Worm (Caenorhabditis elegans) whole organism, young adult: ENCODE results near the gene R02E4.1.

ENCODE experiments used
- B0019.2 ChIP-seq: fragments of 200-800 bp; sonication (Bioruptor generic); conservative IDR thresholded peaks from 2 replicates; pipeline ENCODE4 v1.3.6; 2022; ENCODE audit warnings: missing genetic modification reagents, missing genetic modification characterization, missing compliant biosample characterization
- B0336.3 ChIP-seq: fragments of 200-800 bp; sonication (Bioruptor generic); IDR thresholded peaks from 2 replicates; pipeline ENCODE4 v1.3.6; 2022; ENCODE audit warnings: missing genetic modification characterization, missing compliant biosample characterization
- D2030.7 ChIP-seq: fragments of 200-800 bp; sonication (Bioruptor generic); IDR thresholded peaks from 2 replicates; pipeline ENCODE4 v1.3.6; 2022; ENCODE audit warnings: missing genetic modification reagents, missing genetic modification characterization, missing compliant biosample characterization
- F23B12.7 ChIP-seq: sonication (generic microtip); optimal IDR thresholded peaks from 2 replicates; lab custom pipeline; 2017; ENCODE audit warnings: missing genetic modification characterization, mild to moderate bottlenecking, missing compliant biosample characterization, antibody characterized with exemption, moderate library complexity; ENCODE audit not compliant: insufficient read depth
- F37B4.10 ChIP-seq: fragments of 200-800 bp; sonication (Bioruptor generic); IDR thresholded peaks from 2 replicates; pipeline ENCODE4 v1.3.6; 2022; ENCODE audit warnings: missing genetic modification characterization, missing compliant biosample characterization
- F57A8.1 ChIP-seq: fragments of 200-800 bp; sonication (Bioruptor generic); optimal IDR thresholded peaks from 2 replicates; lab custom pipeline; 2018; ENCODE audit warnings: mild to moderate bottlenecking, missing genetic modification characterization, moderate library complexity, missing compliant biosample characterization
- Y79H2A.3 ChIP-seq: fragments of 200-800 bp; sonication (Bioruptor generic); conservative IDR thresholded peaks from 2 replicates; pipeline ENCODE4 v1.3.6; 2022; ENCODE audit warnings: missing genetic modification reagents, missing genetic modification characterization, missing compliant biosample characterization
- ama-1 ChIP-seq, 3 experiments: fragments of 150-350 bp in 1 of 3; sonication (generic microtip) in 2 of 3; optimal IDR thresholded peaks; 2 replicates each; lab custom pipeline; 2014 to 2018; ENCODE audit warnings: missing biosample characterization in 2 of 3, missing genetic modification characterization in 2 of 3, missing genetic modification reagents in 2 of 3
- cebp-1 ChIP-seq, 2 experiments: fragments of 200-800 bp in 1 of 2; sonication (Bioruptor generic) in 1 of 2; sonication (generic microtip) in 1 of 2; IDR thresholded peaks in 1 of 2; optimal IDR thresholded peaks in 1 of 2; 2 replicates each; pipeline versions ENCODE4 v1.3.6 to Lab custom; 2017 to 2022; ENCODE audit warnings: missing compliant biosample characterization in 2 of 2, missing genetic modification characterization in 2 of 2, mild to moderate bottlenecking in 1 of 2, missing genetic modification reagents in 1 of 2, moderate library complexity in 1 of 2
- ceh-40 ChIP-seq: fragments of 200-800 bp; sonication (Bioruptor generic); IDR thresholded peaks from 2 replicates; pipeline ENCODE4 v1.3.6; 2022; ENCODE audit warnings: missing genetic modification characterization, missing compliant biosample characterization
- die-1 ChIP-seq: sonication (generic microtip); optimal IDR thresholded peaks from 2 replicates; lab custom pipeline; 2016; ENCODE audit warnings: missing genotype, mild to moderate bottlenecking, missing genetic modification characterization, missing compliant biosample characterization
- egl-44 ChIP-seq: fragments of 200-800 bp; sonication (Bioruptor generic); IDR thresholded peaks from 2 replicates; pipeline ENCODE4 v1.3.6; 2022; ENCODE audit warnings: missing genetic modification reagents, missing genetic modification characterization, missing compliant biosample characterization
- ekl-4 ChIP-seq: fragments of 200-800 bp; sonication (Bioruptor generic); IDR thresholded peaks from 2 replicates; pipeline ENCODE4 v1.3.6; 2022; ENCODE audit warnings: missing genetic modification reagents, missing genetic modification characterization, missing compliant biosample characterization
- lin-40 ChIP-seq: sonication (generic microtip); optimal IDR thresholded peaks from 2 replicates; lab custom pipeline; 2016; ENCODE audit warnings: missing genetic modification characterization, mild to moderate bottlenecking, missing compliant biosample characterization, missing genotype, missing genetic modification reagents
- lin-54 ChIP-seq: fragments of 200-800 bp; sonication (Bioruptor generic); optimal IDR thresholded peaks from 2 replicates; lab custom pipeline; 2018; ENCODE audit warnings: mild to moderate bottlenecking, missing genetic modification characterization, missing compliant biosample characterization
- mes-4 ChIP-seq: sonication (generic microtip); optimal IDR thresholded peaks from 2 replicates; lab custom pipeline; 2016; ENCODE audit warnings: missing genotype, missing genetic modification characterization, missing compliant biosample characterization
- mxl-1 ChIP-seq: sonication (generic microtip); optimal IDR thresholded peaks from 2 replicates; lab custom pipeline; 2016; ENCODE audit warnings: missing genetic modification characterization, missing compliant biosample characterization
- nfya-2 ChIP-seq: fragments of 200-800 bp; sonication (Bioruptor generic); IDR thresholded peaks from 2 replicates; pipeline ENCODE4 v1.3.6; 2022; ENCODE audit warnings: missing genetic modification reagents, missing genetic modification characterization, missing compliant biosample characterization
- nfyb-1 ChIP-seq: fragments of 200-800 bp; sonication (Bioruptor generic); IDR thresholded peaks from 2 replicates; pipeline ENCODE4 v1.3.6; 2022; ENCODE audit warnings: missing genetic modification reagents, missing genetic modification characterization, missing compliant biosample characterization
- nhr-80 ChIP-seq: sonication (generic microtip); optimal IDR thresholded peaks from 2 replicates; lab custom pipeline; 2016; ENCODE audit warnings: missing genetic modification characterization, missing compliant biosample characterization
- rcor-1 ChIP-seq: fragments of 200-800 bp; sonication (Bioruptor generic); IDR thresholded peaks from 2 replicates; pipeline ENCODE4 v1.3.6; 2022; ENCODE audit warnings: missing genetic modification reagents, missing genetic modification characterization, missing compliant biosample characterization
- sdz-38 ChIP-seq: sonication (generic microtip); optimal IDR thresholded peaks from 2 replicates; lab custom pipeline; 2016; ENCODE audit warnings: missing genotype, missing genetic modification characterization, missing compliant biosample characterization
- sea-2 ChIP-seq: fragments of 200-800 bp; sonication (Bioruptor generic); IDR thresholded peaks from 2 replicates; pipeline ENCODE4 v1.3.6; 2022; ENCODE audit warnings: missing genetic modification characterization, missing compliant biosample characterization
- snpc-1.1 ChIP-seq: sonication (generic microtip); optimal IDR thresholded peaks from 2 replicates; lab custom pipeline; 2017; ENCODE audit warnings: missing genetic modification characterization, mild to moderate bottlenecking, missing compliant biosample characterization, antibody characterized with exemption, moderate library complexity, missing genotype, missing genetic modification reagents; ENCODE audit not compliant: insufficient read depth
- snpc-4 ChIP-seq, 5 experiments: fragments of 150-350 bp in 1 of 5; sonication (generic microtip) in 4 of 5; optimal IDR thresholded peaks; 2 replicates each; lab custom pipeline; 2014 to 2018; ENCODE audit warnings: missing genetic modification characterization in 5 of 5, missing biosample characterization in 3 of 5, antibody characterized with exemption in 2 of 5, mild to moderate bottlenecking in 2 of 5, missing compliant biosample characterization in 2 of 5, missing genotype in 2 of 5, moderate library complexity in 2 of 5, missing genetic modification reagents in 1 of 5
- somi-1 ChIP-seq: fragments of 200-800 bp; sonication (Bioruptor generic); optimal IDR thresholded peaks from 2 replicates; lab custom pipeline; 2018; ENCODE audit warnings: mild to moderate bottlenecking, missing genetic modification characterization, missing compliant biosample characterization
- tbp1 ChIP-seq: fragments of 200-800 bp; sonication (Bioruptor generic); optimal IDR thresholded peaks from 2 replicates; lab custom pipeline; 2018; ENCODE audit warnings: mild to moderate bottlenecking, missing genetic modification characterization, missing compliant biosample characterization
- zfh-2 ChIP-seq: fragments of 200-800 bp; sonication (Bioruptor generic); conservative IDR thresholded peaks from 2 replicates; pipeline ENCODE4 v1.3.6; 2022; ENCODE audit warnings: missing genetic modification reagents, missing genetic modification characterization, missing compliant biosample characterization
- zim-3 ChIP-seq: sonication (generic microtip); optimal IDR thresholded peaks from 2 replicates; lab custom pipeline; 2017; ENCODE audit warnings: mild to moderate bottlenecking, missing genetic modification characterization, moderate library complexity, missing compliant biosample characterization
- ztf-22 ChIP-seq: fragments of 200-800 bp; sonication (Bioruptor generic); optimal IDR thresholded peaks from 2 replicates; lab custom pipeline; 2018; ENCODE audit warnings: mild to moderate bottlenecking, missing genetic modification characterization, moderate library complexity, missing compliant biosample characterization
- ztf-25 ChIP-seq: fragments of 200-800 bp; sonication (Bioruptor generic); IDR thresholded peaks from 2 replicates; pipeline ENCODE4 v1.3.6; 2022; ENCODE audit warnings: missing genetic modification reagents, missing genetic modification characterization, missing compliant biosample characterization
- ztf-26 ChIP-seq: sonication (generic microtip); optimal IDR thresholded peaks from 2 replicates; lab custom pipeline; 2017; ENCODE audit warnings: missing genetic modification characterization, missing compliant biosample characterization
- ztf-3 ChIP-seq: fragments of 200-800 bp; sonication (Bioruptor generic); optimal IDR thresholded peaks from 2 replicates; lab custom pipeline; 2018; ENCODE audit warnings: mild to moderate bottlenecking, missing genetic modification characterization, missing compliant biosample characterization

Gene R02E4.1

DNA sequence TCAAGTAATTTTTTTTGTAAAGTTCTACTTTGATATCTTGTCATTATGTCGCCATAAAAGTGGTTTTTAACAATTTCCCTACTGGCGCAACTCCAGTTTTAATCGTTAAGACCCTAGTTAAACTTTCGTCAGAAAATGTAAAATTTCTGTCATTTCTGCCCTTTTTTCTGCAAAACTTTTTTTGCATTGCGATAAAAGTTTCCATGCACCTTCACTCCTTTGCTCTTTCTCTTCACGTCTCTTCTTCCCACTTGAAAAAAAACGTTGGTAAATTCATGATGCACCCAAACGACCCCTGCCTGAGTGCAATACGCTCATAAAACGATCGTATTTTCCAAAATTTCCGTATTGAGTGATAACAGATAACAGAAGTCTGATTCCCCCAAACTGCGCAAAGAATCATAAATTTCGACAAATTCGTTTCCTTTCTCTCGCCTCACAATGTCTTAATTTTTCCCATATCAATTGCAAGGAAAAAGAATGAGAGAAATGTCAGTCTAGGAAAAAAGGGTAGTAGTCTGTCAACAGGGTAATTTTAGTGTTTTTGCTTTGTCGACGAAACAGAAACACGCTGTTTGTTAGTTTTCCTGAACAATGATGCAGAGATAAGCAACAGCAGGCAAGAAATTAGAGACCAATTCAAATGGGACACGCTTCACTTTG is 36.6 kb upstream of the R02E4.1 start:
- TF ChIP-seq Y79H2A.3 (GFP tag; lab: Robert Waterston, UW) (no peak), lin-40 (tag; lab: Kevin White, UChicago) (peak; percentile 11), cebp-1 (GFP tag; IDR thresholded peaks at IDR 0.05; lab: Robert Waterston, UW) (no peak), cebp-1 (tag; optimal IDR thresholded peaks at IDR 0.05; lab: Kevin White, UChicago) (peak; percentile 6), egl-44 (0 out of 2 replicates have a peak, but pooled peaks have one; percentile 7), ztf-22 (peak; percentile 37), snpc-4 (GFP tag; optimal IDR thresholded peaks at IDR 0.05; lab: Kevin White, UChicago) (no peak), snpc-4 (tag; optimal IDR thresholded peaks at IDR 0.05; lab: Kevin White, UChicago) (no peak), nhr-80 (tag; lab: Kevin White, UChicago) (peak; percentile 50), zim-3 (tag; lab: Kevin White, UChicago) (peak; percentile 2), ztf-26 (tag; lab: Kevin White, UChicago) (no peak), rcor-1 (no peak), somi-1 (GFP tag; lab: Kevin White, UChicago) (peak; percentile 23)

DNA sequence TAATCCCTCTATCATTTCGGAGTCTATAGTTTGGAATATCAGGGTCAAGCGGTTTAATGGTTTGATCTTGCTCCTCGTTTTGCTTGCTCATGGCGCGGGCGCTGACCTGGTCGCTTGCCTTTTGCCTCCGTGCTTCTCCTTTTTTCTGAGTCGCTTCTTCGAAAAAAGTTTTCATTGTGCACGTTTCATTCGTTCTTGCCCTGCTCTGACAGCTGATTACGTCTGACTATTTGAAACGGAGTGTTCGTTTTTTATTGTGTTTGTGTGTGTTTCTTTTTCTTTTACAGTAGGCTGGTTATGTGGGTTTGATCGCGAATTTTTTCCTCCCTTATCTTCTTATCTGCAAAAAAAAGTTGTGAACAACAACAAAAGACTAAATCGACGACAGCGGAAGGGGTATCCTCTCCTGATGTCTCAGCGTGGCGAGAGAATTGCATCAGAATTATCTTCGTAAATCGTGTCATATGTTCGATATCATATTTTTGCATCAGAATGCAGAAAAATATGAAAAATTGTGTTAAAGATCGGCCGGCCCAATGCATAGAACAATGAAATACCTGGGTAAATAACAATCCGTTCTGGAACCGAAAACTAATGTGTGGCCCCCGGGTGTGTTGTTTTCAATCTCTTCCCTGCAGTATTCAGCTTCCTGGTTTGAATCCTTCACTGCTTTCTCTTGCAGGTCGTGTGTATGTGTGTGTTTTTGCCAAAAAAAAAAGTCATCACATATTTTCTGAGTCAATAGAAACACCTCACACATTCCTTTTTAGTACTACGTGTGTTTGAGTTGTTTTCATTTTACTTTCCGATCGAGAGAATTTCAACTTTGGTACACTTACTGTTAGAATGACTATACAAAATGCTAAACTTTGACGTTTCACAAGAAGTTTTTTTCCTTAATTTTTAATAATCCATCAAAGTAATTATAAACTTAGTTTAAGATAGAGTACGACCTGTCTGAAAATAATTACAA is 35.5 kb upstream of the R02E4.1 start, which contains the start of gene ZK470.4:
Gene ZK470.4, minus strand, starts transcription at position 175 of the 973 bp plus-strand sequence.
- TF ChIP-seq mxl-1 (tag; lab: Kevin White, UChicago): no peak
- 0 out of 2 replicates have a peak, but pooled peaks have one; percentile 44 for TF ChIP-seq nfyb-1 (GFP tag; lab: Robert Waterston, UW)
- peak; percentile 56; the same call in 1 of the 2 replicates for TF ChIP-seq zfh-2 (GFP tag; lab: Robert Waterston, UW)
- TF ChIP-seq nhr-80 (tag; lab: Kevin White, UChicago): peak; percentile 36
- no peak for TF ChIP-seq Y79H2A.3 (GFP tag; lab: Robert Waterston, UW)
- TF ChIP-seq ztf-3 (GFP tag; lab: Kevin White, UChicago): no peak
- no peak for TF ChIP-seq cebp-1 (GFP tag; IDR thresholded peaks at IDR 0.05; lab: Robert Waterston, UW)
- TF ChIP-seq cebp-1 (tag; optimal IDR thresholded peaks at IDR 0.05; lab: Kevin White, UChicago): peak; percentile 20
- peak; percentile 18 for TF ChIP-seq die-1 (tag; lab: Kevin White, UChicago)
- TF ChIP-seq ceh-40 (GFP tag; lab: Robert Waterston, UW): 0 out of 2 replicates have a peak, but pooled peaks have one; percentile 7

- TF ChIP-seq sdz-38: no peak
- no peak for TF ChIP-seq snpc-1.1 (tag; lab: Kevin White, UChicago)
- TF ChIP-seq ama-1 (optimal IDR thresholded peaks at IDR 0.05; lab: Kevin White, UChicago): no peak
- no peak for TF ChIP-seq ama-1 (GFP tag; optimal IDR thresholded peaks at IDR 0.05; lab: Kevin White, UChicago)
- TF ChIP-seq ztf-25 (GFP tag; lab: Robert Waterston, UW): no peak
- no peak for TF ChIP-seq mxl-1 (tag; lab: Kevin White, UChicago)
- no peak for TF ChIP-seq sea-2 (GFP tag; lab: Robert Waterston, UW)
- TF ChIP-seq F23B12.7 (tag; lab: Kevin White, UChicago): no peak
- no peak for TF ChIP-seq B0019.2 (GFP tag; lab: Robert Waterston, UW)
- no peak for TF ChIP-seq tbp1 (GFP tag; lab: Kevin White, UChicago)
- TF ChIP-seq mes-4 (tag; lab: Kevin White, UChicago): no peak
- no peak for TF ChIP-seq die-1 (tag; lab: Kevin White, UChicago)
- no peak for TF ChIP-seq B0336.3 (GFP tag; lab: Robert Waterston, UW)
- TF ChIP-seq F57A8.1: no peak
- TF ChIP-seq ekl-4 (GFP tag; lab: Robert Waterston, UW): no peak
- TF ChIP-seq F37B4.10 (GFP tag; lab: Robert Waterston, UW): no peak
- no peak for TF ChIP-seq cebp-1 (GFP tag; IDR thresholded peaks at IDR 0.05; lab: Robert Waterston, UW)
- no peak for TF ChIP-seq cebp-1 (tag; optimal IDR thresholded peaks at IDR 0.05; lab: Kevin White, UChicago)
- TF ChIP-seq D2030.7: no peak
- no peak for TF ChIP-seq lin-54
- TF ChIP-seq nfya-2 (GFP tag; lab: Robert Waterston, UW): no peak
These were observed 34.3 kb upstream of the R02E4.1 start for ce11 chrX:4138413-4139193.
